Worm (Caenorhabditis elegans) whole organism, late embryonic: ENCODE data around the gene nep-26.

ENCODE experiments used
- C08G9.2 ChIP-seq: sonication (generic microtip); optimal IDR thresholded peaks from 2 replicates; lab custom pipeline; 2016; ENCODE audit warnings: mild to moderate bottlenecking, missing genetic modification characterization, moderate library complexity, missing compliant biosample characterization
- F13H6.1 ChIP-seq: sonication (generic microtip); optimal IDR thresholded peaks from 2 replicates; lab custom pipeline; 2016; ENCODE audit warnings: missing genetic modification characterization, missing compliant biosample characterization
- K09A11.1 ChIP-seq: sonication (generic microtip); optimal IDR thresholded peaks from 2 replicates; lab custom pipeline; 2017; ENCODE audit warnings: antibody characterized with exemption, mild to moderate bottlenecking, missing genetic modification characterization, missing compliant biosample characterization; ENCODE audit not compliant: insufficient read depth
- Y22D7AL.16 ChIP-seq: sonication (generic microtip); optimal IDR thresholded peaks from 2 replicates; lab custom pipeline; 2016; ENCODE audit warnings: missing genetic modification characterization, missing compliant biosample characterization
- ahr-1 ChIP-seq: sonication (generic microtip); optimal IDR thresholded peaks from 2 replicates; lab custom pipeline; 2016; ENCODE audit warnings: missing genetic modification characterization, missing compliant biosample characterization
- ama-1 ChIP-seq: fragments of 150-350 bp; optimal IDR thresholded peaks from 2 replicates; lab custom pipeline; 2014
- ceh-18 ChIP-seq: sonication (generic microtip); optimal IDR thresholded peaks from 2 replicates; lab custom pipeline; 2016; ENCODE audit warnings: missing genetic modification characterization, missing compliant biosample characterization
- ceh-19 ChIP-seq: fragments of 200-800 bp; sonication (Bioruptor generic); optimal IDR thresholded peaks from 2 replicates; lab custom pipeline; 2018; ENCODE audit warnings: mild to moderate bottlenecking, missing genetic modification characterization, missing compliant biosample characterization
- ceh-34 ChIP-seq: sonication (generic microtip); optimal IDR thresholded peaks from 2 replicates; lab custom pipeline; 2016; ENCODE audit warnings: mild to moderate bottlenecking, missing genetic modification characterization, missing compliant biosample characterization
- ceh-45 ChIP-seq: fragments of 200-800 bp; sonication (Bioruptor generic); IDR thresholded peaks from 2 replicates; pipeline ENCODE4 v1.3.6; 2022; ENCODE audit warnings: missing genetic modification reagents, missing genetic modification characterization, missing compliant biosample characterization
- ceh-9 ChIP-seq: sonication (generic microtip); optimal IDR thresholded peaks from 2 replicates; lab custom pipeline; 2016; ENCODE audit warnings: mild to moderate bottlenecking, missing genetic modification characterization, inconsistent platforms, missing compliant biosample characterization
- che-1 ChIP-seq: sonication (generic microtip); optimal IDR thresholded peaks from 2 replicates; lab custom pipeline; 2016; ENCODE audit warnings: mild to moderate bottlenecking, missing genetic modification characterization, missing compliant biosample characterization
- dmd-4 ChIP-seq: sonication (generic microtip); optimal IDR thresholded peaks from 2 replicates; lab custom pipeline; 2016; ENCODE audit warnings: borderline replicate concordance, missing genetic modification characterization, missing compliant biosample characterization
- dve-1 ChIP-seq: sonication (generic microtip); optimal IDR thresholded peaks from 2 replicates; lab custom pipeline; 2017; ENCODE audit warnings: antibody characterized with exemption, mild to moderate bottlenecking, missing genetic modification characterization, missing compliant biosample characterization
- elt-2 ChIP-seq: sonication (generic microtip); optimal IDR thresholded peaks from 2 replicates; lab custom pipeline; 2016; ENCODE audit warnings: missing genetic modification reagents, missing genetic modification characterization, missing compliant biosample characterization
- elt-4 ChIP-seq: sonication (generic microtip); optimal IDR thresholded peaks from 2 replicates; lab custom pipeline; 2016; ENCODE audit warnings: missing genetic modification characterization, missing compliant biosample characterization
- ets-4 ChIP-seq: sonication (generic microtip); optimal IDR thresholded peaks from 2 replicates; lab custom pipeline; 2016; ENCODE audit warnings: missing genetic modification characterization, missing compliant biosample characterization
- fax-1 ChIP-seq: sonication (generic microtip); optimal IDR thresholded peaks from 2 replicates; lab custom pipeline; 2016; ENCODE audit warnings: missing genotype, missing genetic modification characterization, missing compliant biosample characterization
- fkh-10 ChIP-seq: fragments of 150-350 bp; optimal IDR thresholded peaks from 2 replicates; lab custom pipeline; 2014; ENCODE audit warnings: missing biosample characterization, missing genetic modification reagents, missing genetic modification characterization
- fkh-6 ChIP-seq: sonication (generic microtip); optimal IDR thresholded peaks from 2 replicates; lab custom pipeline; 2016; ENCODE audit warnings: missing genetic modification characterization, missing compliant biosample characterization
- gmeb-2 ChIP-seq: sonication (generic microtip); optimal IDR thresholded peaks from 2 replicates; lab custom pipeline; 2016; ENCODE audit warnings: missing genetic modification characterization, inconsistent platforms, missing compliant biosample characterization
- hlh-15 ChIP-seq: sonication (generic microtip); optimal IDR thresholded peaks from 2 replicates; lab custom pipeline; 2016; ENCODE audit warnings: missing genetic modification characterization, missing compliant biosample characterization
- hlh-30 ChIP-seq: sonication (generic microtip); optimal IDR thresholded peaks from 2 replicates; lab custom pipeline; 2017; ENCODE audit warnings: antibody characterized with exemption, missing genetic modification characterization, missing compliant biosample characterization; ENCODE audit not compliant: insufficient read depth
- hlh-8 ChIP-seq: sonication (generic microtip); optimal IDR thresholded peaks from 2 replicates; lab custom pipeline; 2016; ENCODE audit warnings: missing genotype, missing genetic modification characterization, missing compliant biosample characterization
- lim-6 ChIP-seq: sonication (generic microtip); optimal IDR thresholded peaks from 2 replicates; lab custom pipeline; 2016; ENCODE audit warnings: missing genetic modification characterization, missing compliant biosample characterization
- madf-2 ChIP-seq: sonication (generic microtip); optimal IDR thresholded peaks from 2 replicates; lab custom pipeline; 2017; ENCODE audit warnings: missing genetic modification characterization, missing compliant biosample characterization
- nhr-11 ChIP-seq: fragments of 150-350 bp; optimal IDR thresholded peaks from 2 replicates; lab custom pipeline; 2014; ENCODE audit warnings: missing biosample characterization, missing genetic modification characterization
- nhr-232 ChIP-seq: sonication (generic microtip); optimal IDR thresholded peaks from 2 replicates; lab custom pipeline; 2016; ENCODE audit warnings: missing genetic modification characterization, missing compliant biosample characterization
- npax-4 ChIP-seq: sonication (generic microtip); optimal IDR thresholded peaks from 2 replicates; lab custom pipeline; 2016; ENCODE audit warnings: missing genetic modification characterization, missing compliant biosample characterization
- odd-2 ChIP-seq: sonication (generic microtip); optimal IDR thresholded peaks from 2 replicates; lab custom pipeline; 2017; ENCODE audit warnings: antibody characterized with exemption, mild to moderate bottlenecking, missing genetic modification characterization, missing compliant biosample characterization
- pha-2 ChIP-seq: sonication (generic microtip); optimal IDR thresholded peaks from 2 replicates; lab custom pipeline; 2017; ENCODE audit warnings: mild to moderate bottlenecking, missing genetic modification characterization, missing compliant biosample characterization
- pqm-1 ChIP-seq: sonication (generic microtip); optimal IDR thresholded peaks from 2 replicates; lab custom pipeline; 2016; ENCODE audit warnings: missing genetic modification characterization, missing compliant biosample characterization
- pros-1 ChIP-seq: fragments of 150-350 bp; optimal IDR thresholded peaks from 2 replicates; lab custom pipeline; 2014; ENCODE audit warnings: missing biosample characterization, missing genetic modification reagents, missing genetic modification characterization
- ref-2 ChIP-seq: sonication (generic microtip); optimal IDR thresholded peaks from 2 replicates; lab custom pipeline; 2016; ENCODE audit warnings: missing genetic modification characterization, missing compliant biosample characterization
- sox-2 ChIP-seq: fragments of 200-800 bp; sonication (Bioruptor generic); IDR thresholded peaks from 2 replicates; pipeline ENCODE4 v1.3.6; 2022; ENCODE audit warnings: missing genetic modification reagents, missing genetic modification characterization, missing compliant biosample characterization
- sox-4 ChIP-seq: sonication (generic microtip); optimal IDR thresholded peaks from 2 replicates; lab custom pipeline; 2017; ENCODE audit warnings: mild to moderate bottlenecking, missing genetic modification characterization, inconsistent platforms, missing compliant biosample characterization
- syd-9 ChIP-seq: sonication (generic microtip); optimal IDR thresholded peaks from 2 replicates; lab custom pipeline; 2016; ENCODE audit warnings: mild to moderate bottlenecking, missing genetic modification characterization, moderate library complexity, missing compliant biosample characterization
- tbx-2 ChIP-seq: sonication (generic microtip); optimal IDR thresholded peaks from 2 replicates; lab custom pipeline; 2016; ENCODE audit warnings: missing genetic modification characterization, missing compliant biosample characterization
- ttx-3 ChIP-seq: sonication (generic microtip); optimal IDR thresholded peaks from 2 replicates; lab custom pipeline; 2016; ENCODE audit warnings: missing genetic modification reagents, missing genetic modification characterization, missing compliant biosample characterization
- unc-42 ChIP-seq: sonication (generic microtip); optimal IDR thresholded peaks from 2 replicates; lab custom pipeline; 2016; ENCODE audit warnings: missing genotype, missing genetic modification characterization, missing compliant biosample characterization
- zip-5 ChIP-seq: sonication (generic microtip); optimal IDR thresholded peaks from 2 replicates; lab custom pipeline; 2016; ENCODE audit warnings: missing genetic modification characterization, missing compliant biosample characterization
- ztf-16 ChIP-seq: sonication (generic microtip); optimal IDR thresholded peaks from 2 replicates; lab custom pipeline; 2017; ENCODE audit warnings: missing genetic modification characterization, missing compliant biosample characterization

nep-26 gene

DNA sequence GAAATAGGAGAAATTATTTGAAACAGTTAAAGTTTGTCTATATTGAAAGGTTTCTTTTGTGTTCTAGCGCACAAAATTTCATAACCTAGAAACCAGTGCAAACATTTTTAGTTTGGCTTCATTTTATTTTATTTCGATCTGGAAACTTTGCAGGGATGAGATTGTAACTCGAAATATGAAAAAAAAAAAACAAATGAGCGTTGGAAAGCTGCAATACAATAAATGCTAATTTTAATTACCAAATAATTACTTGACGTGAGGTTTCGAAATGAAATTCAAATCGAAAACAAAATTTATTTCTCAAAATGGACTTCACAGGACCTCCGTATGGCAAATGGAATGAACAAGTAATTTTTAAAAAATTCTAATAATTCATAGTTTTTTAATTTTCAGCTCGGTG, 17.1 kb upstream of the nep-26 start, which contains the start of gene M02G9.4:
TSS of gene M02G9.4 (plus strand) at position 301 of the 400 bp plus-strand sequence.
- TF ChIP-seq pros-1 (tag; lab: Kevin White, UChicago) (no peak), lim-6 (tag; lab: Kevin White, UChicago) (no peak), che-1 (tag; lab: Kevin White, UChicago) (no peak)

DNA sequence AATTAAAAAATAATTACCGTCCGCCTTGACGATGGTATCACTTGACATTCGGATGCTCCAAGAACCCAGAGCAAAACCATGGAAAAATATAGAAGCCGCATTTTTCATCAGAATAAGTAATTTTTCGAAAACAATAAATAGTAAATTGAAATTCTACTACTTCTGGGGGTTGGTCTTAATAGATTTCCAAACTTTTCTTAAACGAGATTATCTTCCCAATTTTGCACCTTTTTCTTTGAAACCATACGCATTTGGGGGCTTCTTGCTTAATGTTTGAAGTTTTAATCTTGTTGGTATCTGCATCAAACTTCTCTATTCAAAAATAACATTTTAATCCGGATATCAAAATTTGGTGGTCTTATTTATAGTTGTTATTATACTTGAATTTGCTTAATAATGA, 16.2 kb upstream of the nep-26 start, which contains the start of gene gcy-5:
TSS of gene gcy-5 (minus strand) at position 101 of the 400 bp plus-strand sequence.
- TF ChIP-seq hlh-15 (tag; lab: Kevin White, UChicago) (no peak), ttx-3 (tag; lab: Kevin White, UChicago) (no peak), tbx-2 (no peak), che-1 (tag; lab: Kevin White, UChicago) (no peak), C08G9.2 (tag; lab: Kevin White, UChicago) (no peak), dve-1 (tag; lab: Kevin White, UChicago) (no peak), F13H6.1 (tag; lab: Kevin White, UChicago) (no peak), gmeb-2 (no peak), madf-2 (no peak), hlh-30 (tag; lab: Kevin White, UChicago) (no peak), pros-1 (tag; lab: Kevin White, UChicago) (no peak), elt-2 (no peak), ets-4 (tag; lab: Kevin White, UChicago) (no peak), ceh-9 (tag; lab: Kevin White, UChicago) (no peak), syd-9 (tag; lab: Kevin White, UChicago) (no peak), ztf-16 (no peak), ama-1 (no peak), sox-4 (tag; lab: Kevin White, UChicago) (no peak)
- TF ChIP-seq, all 69 proteins: peak for 0

DNA sequence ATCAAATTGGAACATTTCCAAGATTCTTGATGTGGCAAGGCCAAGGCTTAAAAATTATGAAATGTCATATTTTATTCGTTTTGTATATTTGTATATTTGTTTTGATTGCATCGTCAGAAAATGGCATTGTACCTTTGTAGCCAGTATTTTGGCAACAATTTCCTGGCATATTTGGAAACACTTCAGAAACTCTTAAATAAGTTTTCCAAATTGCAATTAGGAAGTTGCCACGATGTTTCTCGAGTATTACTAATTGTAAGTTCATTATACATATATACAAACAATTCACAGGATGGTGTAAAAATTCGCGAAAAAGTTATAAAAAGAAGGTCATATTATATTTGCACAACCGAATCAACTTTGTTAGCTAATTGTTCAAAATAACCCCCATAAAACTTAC, 15.3 kb upstream of the nep-26 start, which contains the start of gene idpp-8:
TSS of gene idpp-8 (plus strand) at position 301 of the 400 bp plus-strand sequence.
- TF ChIP-seq che-1 (tag; lab: Kevin White, UChicago) = no peak
- no peak for TF ChIP-seq ceh-34
- no peak for TF ChIP-seq nhr-232 (tag; lab: Kevin White, UChicago)
- no peak for TF ChIP-seq unc-42 (tag; lab: Kevin White, UChicago)
- TF ChIP-seq Y22D7AL.16 (tag; lab: Kevin White, UChicago) = no peak
- no peak for TF ChIP-seq fkh-10 (GFP tag; lab: Kevin White, UChicago)
- no peak for TF ChIP-seq zip-5 (tag; lab: Kevin White, UChicago)
- no peak for TF ChIP-seq sox-4 (tag; lab: Kevin White, UChicago)
- TF ChIP-seq ceh-19 = no peak
- TF ChIP-seq hlh-8 (tag; lab: Kevin White, UChicago) = no peak
- no peak for TF ChIP-seq ceh-18 (tag; lab: Kevin White, UChicago)
- TF ChIP-seq fkh-6 (tag; lab: Kevin White, UChicago) = no peak
- no peak for TF ChIP-seq ahr-1 (tag; lab: Kevin White, UChicago)
- no peak for TF ChIP-seq elt-4 (tag; lab: Kevin White, UChicago)
- no peak for TF ChIP-seq ets-4 (tag; lab: Kevin White, UChicago)
- TF ChIP-seq pha-2 (tag; lab: Kevin White, UChicago) = no peak
- no peak for TF ChIP-seq ceh-45
- TF ChIP-seq gmeb-2 = no peak
- TF ChIP-seq tbx-2 = no peak

DNA sequence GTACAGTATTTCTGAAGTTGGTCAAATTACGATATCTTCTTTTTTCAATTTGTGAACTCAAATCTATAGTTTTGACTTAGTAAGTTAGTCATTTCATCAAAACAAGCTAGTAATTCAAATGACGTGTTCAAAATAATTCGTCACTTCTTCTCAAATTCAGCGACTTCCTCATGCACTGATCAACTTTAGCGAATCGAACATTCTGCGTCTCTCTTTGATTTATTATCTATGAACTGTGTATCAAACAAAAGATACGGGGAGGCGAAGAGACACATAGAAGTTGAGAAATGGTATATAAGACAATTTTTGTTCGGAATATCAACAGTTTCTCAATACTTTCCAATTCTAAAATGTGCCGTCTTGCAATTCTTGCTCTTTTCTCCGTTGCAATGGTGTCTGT, 12.0 kb upstream of the nep-26 start, which contains the start of gene srlf-34:
TSS of gene srlf-34 (plus strand) at position 321 of the 400 bp plus-strand sequence.
- no peak for TF ChIP-seq syd-9 (tag; lab: Kevin White, UChicago)
- TF ChIP-seq dmd-4 = no peak
- TF ChIP-seq pha-2 (tag; lab: Kevin White, UChicago) = no peak
- no peak for TF ChIP-seq sox-2 (GFP tag; lab: Robert Waterston, UW)
- TF ChIP-seq ceh-45 = no peak
- no peak for TF ChIP-seq ama-1
- no peak for TF ChIP-seq ttx-3 (tag; lab: Kevin White, UChicago)
- no peak for TF ChIP-seq pqm-1 (tag; lab: Kevin White, UChicago)
- no peak for TF ChIP-seq ceh-9 (tag; lab: Kevin White, UChicago)
- TF ChIP-seq nhr-11 (tag; lab: Kevin White, UChicago) = no peak
- no peak for TF ChIP-seq zip-5 (tag; lab: Kevin White, UChicago)
- TF ChIP-seq K09A11.1 (tag; lab: Kevin White, UChicago) = no peak
- no peak for TF ChIP-seq sox-4 (tag; lab: Kevin White, UChicago)
- TF ChIP-seq fkh-10 (GFP tag; lab: Kevin White, UChicago) = no peak
- no peak for TF ChIP-seq fax-1
- TF ChIP-seq tbx-2 = no peak
- TF ChIP-seq ref-2 (tag; lab: Kevin White, UChicago) = no peak
- no peak for TF ChIP-seq lim-6 (tag; lab: Kevin White, UChicago)
- no peak for TF ChIP-seq npax-4 (tag; lab: Kevin White, UChicago)
- TF ChIP-seq odd-2 (tag; lab: Kevin White, UChicago) = no peak
